Worm (Caenorhabditis elegans) whole organism, mixed stage, embryonic: ENCODE data around the gene F38A6.4.

Experiments
- blmp-1 ChIP-seq: fragments of 150-350 bp; optimal IDR thresholded peaks from 2 replicates; lab custom pipeline; 2014; ENCODE audit warnings: missing biosample characterization, missing genetic modification characterization
- ces-1 ChIP-seq: fragments of 150-350 bp; optimal IDR thresholded peaks from 2 replicates; lab custom pipeline; 2014; ENCODE audit warnings: missing biosample characterization, missing genetic modification reagents, missing genetic modification characterization
- hlh-1 ChIP-seq: fragments of 150-350 bp; optimal IDR thresholded peaks from 2 replicates; lab custom pipeline; 2014; ENCODE audit warnings: missing biosample characterization, missing genetic modification reagents, missing genetic modification characterization
- lin-13 ChIP-seq: fragments of 150-350 bp; optimal IDR thresholded peaks from 2 replicates; lab custom pipeline; 2014; ENCODE audit warnings: missing biosample characterization, missing genetic modification characterization
- mab-5 ChIP-seq: fragments of 150-350 bp; optimal IDR thresholded peaks from 2 replicates; lab custom pipeline; 2014; ENCODE audit warnings: missing biosample characterization, missing genetic modification characterization
- nhr-12 ChIP-seq: fragments of 150-350 bp; optimal IDR thresholded peaks from 2 replicates; lab custom pipeline; 2014; ENCODE audit warnings: missing biosample characterization, missing genetic modification characterization
- nhr-76 ChIP-seq: sonication (generic microtip); optimal IDR thresholded peaks from 2 replicates; lab custom pipeline; 2017; ENCODE audit warnings: missing biosample characterization, missing genetic modification characterization
- pha-4 ChIP-seq: fragments of 150-350 bp; optimal IDR thresholded peaks from 2 replicates; lab custom pipeline; 2018; ENCODE audit warnings: missing biosample characterization, missing genetic modification reagents, missing genetic modification characterization
- snpc-4 ChIP-seq: fragments of 150-350 bp; optimal IDR thresholded peaks from 2 replicates; lab custom pipeline; 2014; ENCODE audit warnings: missing biosample characterization, missing genetic modification characterization
- unc-39 ChIP-seq: fragments of 150-350 bp; optimal IDR thresholded peaks from 2 replicates; lab custom pipeline; 2014; ENCODE audit warnings: missing biosample characterization, missing genetic modification characterization
- unc-62 ChIP-seq: fragments of 150-350 bp; optimal IDR thresholded peaks from 2 replicates; lab custom pipeline; 2014; ENCODE audit warnings: missing biosample characterization, missing genetic modification reagents, missing genetic modification characterization
- ztf-11 ChIP-seq: fragments of 150-350 bp; optimal IDR thresholded peaks from 2 replicates; lab custom pipeline; 2014; ENCODE audit warnings: missing biosample characterization, missing genetic modification characterization

- TF ChIP-seq unc-62 (GFP tag; lab: Kevin White, UChicago) = no peak
- TF ChIP-seq nhr-76 (tag; lab: Kevin White, UChicago) = no peak
- TF ChIP-seq lin-13 = no peak
- no peak for TF ChIP-seq unc-39 (tag; lab: Kevin White, UChicago)
- TF ChIP-seq mab-5 = no peak
- TF ChIP-seq pha-4 (tag; lab: Kevin White, UChicago) = no peak
- TF ChIP-seq nhr-12 (tag; lab: Kevin White, UChicago) = no peak
- no peak for TF ChIP-seq snpc-4 (tag; lab: Kevin White, UChicago)
- peak; percentile 9 for TF ChIP-seq hlh-1 (tag; lab: Kevin White, UChicago)
- no peak for TF ChIP-seq ztf-11 (tag; lab: Kevin White, UChicago)
- TF ChIP-seq ces-1 (GFP tag; lab: Kevin White, UChicago) = no peak
- TF ChIP-seq blmp-1 (tag; lab: Kevin White, UChicago) = no peak
Measured at ce11 chrV:20744290-20744837, 30.8 kb downstream of the F38A6.4 start, which contains the start of gene dnj-25.
